Worm (Caenorhabditis elegans): ENCODE data around the gene T24H10.4.
A peak's percentile ranks its signal among the peaks of the same experiment; 100 is the strongest.

T24H10.4 gene

ce11 chrII:9108905-9109551 is at the start of gene T24H10.4:
T24H10.4 (plus strand) TSS chrII:9109534.
- TF ChIP-seq nhr-21 (tag; optimal IDR thresholded peaks at IDR 0.05) (no peak), C34F6.9 (tag; optimal IDR thresholded peaks at IDR 0.05) (peak; percentile 37), gmeb-1 (tag; optimal IDR thresholded peaks at IDR 0.05) (no peak), lsy-2 (tag; optimal IDR thresholded peaks at IDR 0.05) (peak in 1 of 2 experiments; percentile 13), nhr-129 (tag; optimal IDR thresholded peaks at IDR 0.05) (peak; percentile 60), F13H6.1 (tag; optimal IDR thresholded peaks at IDR 0.05) (peak; percentile 18)

DNA sequence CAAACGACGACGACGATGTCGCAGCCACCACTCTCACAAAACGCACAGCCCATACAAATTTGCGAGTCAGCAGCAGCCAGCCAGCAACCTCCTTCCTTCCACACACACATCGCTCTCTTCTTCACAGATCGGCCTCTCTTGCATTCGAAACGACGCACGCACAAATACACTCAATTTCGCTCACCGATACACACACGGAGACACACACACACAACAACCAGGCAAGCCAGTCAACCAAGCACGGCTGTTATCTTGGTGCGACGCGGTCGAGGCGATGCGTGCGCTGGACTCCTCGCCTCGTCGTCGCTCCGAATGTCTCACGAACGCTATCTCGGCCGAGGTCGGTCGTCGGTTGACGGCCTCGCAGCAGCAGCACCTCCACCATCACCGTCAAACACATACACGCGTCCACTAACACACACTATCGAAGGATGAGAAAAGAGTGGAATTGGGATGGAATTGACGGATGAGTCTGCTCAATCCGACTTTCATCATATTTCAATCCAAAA is 48.9 kb upstream of the T24H10.4 start:
- TF ChIP-seq unc-62 (GFP tag; optimal IDR thresholded peaks at IDR 0.05) (no peak), zag-1 (tag; optimal IDR thresholded peaks at IDR 0.05) (peak; percentile 92), ama-1 (optimal IDR thresholded peaks at IDR 0.05) (no peak), lsy-2 (tag; optimal IDR thresholded peaks at IDR 0.05) (peak; percentile 62 to 86), blmp-1 (tag; optimal IDR thresholded peaks at IDR 0.05; ENCODE audit: insufficient read depth) (no peak), R02D3.7 (tag; optimal IDR thresholded peaks at IDR 0.05) (no peak), nhr-12 (tag; optimal IDR thresholded peaks at IDR 0.05) (peak; percentile 45), lin-39 (tag; optimal IDR thresholded peaks at IDR 0.05) (peak; percentile 75), nhr-6 (tag; optimal IDR thresholded peaks at IDR 0.05) (peak; percentile 60), ceh-82 (tag; optimal IDR thresholded peaks at IDR 0.05) (peak; percentile 69), nhr-21 (tag; optimal IDR thresholded peaks at IDR 0.05) (peak; percentile 86), nhr-237 (tag; optimal IDR thresholded peaks at IDR 0.05) (no peak), mdl-1 (tag; optimal IDR thresholded peaks at IDR 0.05) (peak; percentile 63 to 86), lin-13 (GFP tag; optimal IDR thresholded peaks at IDR 0.05) (peak; percentile 88), skn-1 (tag; optimal IDR thresholded peaks at IDR 0.05) (peak; percentile 26), F13H6.1 (tag; optimal IDR thresholded peaks at IDR 0.05) (peak; percentile 94), elt-1 (tag; optimal IDR thresholded peaks at IDR 0.05) (no peak), nhr-10 (tag; optimal IDR thresholded peaks at IDR 0.05) (peak; percentile 6), sma-9 (GFP tag; optimal IDR thresholded peaks at IDR 0.05) (peak; percentile 76), sma-9 (tag; optimal IDR thresholded peaks at IDR 0.05) (no peak), egl-27 (tag; optimal IDR thresholded peaks at IDR 0.05) (peak; percentile 93), elt-3 (tag; optimal IDR thresholded peaks at IDR 0.05) (no peak), unc-39 (tag; optimal IDR thresholded peaks at IDR 0.05) (peak; percentile 86), snpc-4 (tag; optimal IDR thresholded peaks at IDR 0.05) (peak; percentile 25), aly-2 (tag; optimal IDR thresholded peaks at IDR 0.05) (no peak), alr-1 (tag; optimal IDR thresholded peaks at IDR 0.05) (peak; percentile 45), gmeb-1 (tag; optimal IDR thresholded peaks at IDR 0.05) (peak; percentile 61), C34F6.9 (tag; optimal IDR thresholded peaks at IDR 0.05) (peak; percentile 93), ztf-4 (tag; optimal IDR thresholded peaks at IDR 0.05) (peak; percentile 76), dmd-4 (tag; optimal IDR thresholded peaks at IDR 0.05) (no peak), lin-11 (tag; optimal IDR thresholded peaks at IDR 0.05) (peak; percentile 95), sma-3 (GFP tag; optimal IDR thresholded peaks at IDR 0.05) (peak; percentile 88), unc-55 (GFP tag; optimal IDR thresholded peaks at IDR 0.05) (peak; percentile 91), mab-5 (tag; optimal IDR thresholded peaks at IDR 0.05) (peak; percentile 68), mbf-1 (tag; optimal IDR thresholded peaks at IDR 0.05) (no peak), ztf-11 (tag; optimal IDR thresholded peaks at IDR 0.05) (peak; percentile 64), peb-1 (tag; optimal IDR thresholded peaks at IDR 0.05) (peak; percentile 38), nhr-129 (tag; optimal IDR thresholded peaks at IDR 0.05) (peak; percentile 99), crh-2 (tag; optimal IDR thresholded peaks at IDR 0.05) (peak; percentile 89), nhr-23 (tag; optimal IDR thresholded peaks at IDR 0.05) (no peak), sem-4 (tag; optimal IDR thresholded peaks at IDR 0.05) (peak; percentile 74), ceh-16 (tag; optimal IDR thresholded peaks at IDR 0.05) (peak; percentile 2), Y55F3AM.14 (GFP tag; optimal IDR thresholded peaks at IDR 0.05) (peak; percentile 85), ztf-1 (GFP tag; conservative IDR thresholded peaks at IDR 0.05) (no peak), nhr-77 (tag; optimal IDR thresholded peaks at IDR 0.05) (no peak), fos-1 (tag; optimal IDR thresholded peaks at IDR 0.05) (peak; percentile 91), nhr-25 (tag; optimal IDR thresholded peaks at IDR 0.05) (peak; percentile 89), ZK546.5 (tag; optimal IDR thresholded peaks at IDR 0.05) (no peak), nhr-11 (tag; optimal IDR thresholded peaks at IDR 0.05) (no peak)
